Fruit fly (Drosophila melanogaster): Measurements from ENCODE around the gene Acp63F.

Acp63F gene

DNA sequence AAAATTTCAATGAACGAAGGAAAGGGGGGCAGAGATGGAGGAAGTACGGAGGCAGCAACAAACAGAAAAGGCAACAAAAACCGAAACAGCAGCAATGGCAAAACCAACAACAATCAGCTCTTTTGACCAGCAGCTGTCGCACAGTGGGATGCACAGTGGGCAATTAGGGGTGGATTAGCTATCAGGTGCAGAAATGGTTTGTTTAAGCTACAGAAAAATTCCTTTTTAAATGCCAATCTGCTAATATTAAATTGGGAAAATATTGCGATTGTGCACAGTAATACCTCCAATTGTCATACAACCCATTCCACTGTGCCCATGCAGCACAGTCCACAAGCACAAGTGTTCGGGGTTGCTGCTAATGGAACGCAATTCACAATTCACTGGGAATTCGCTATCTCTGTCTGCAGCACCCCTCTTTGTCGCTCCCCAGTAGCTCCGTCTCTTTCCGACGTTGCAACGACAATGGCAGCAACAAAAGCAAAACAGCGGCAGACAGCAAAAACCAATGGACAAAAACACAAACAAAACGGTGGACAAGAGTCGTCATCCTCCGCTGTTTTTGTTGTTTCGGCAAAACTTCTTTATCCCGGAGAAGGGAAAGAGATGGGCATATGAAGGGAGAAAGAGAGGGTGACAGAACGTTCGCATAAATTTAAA, 31.0 kb downstream of the Acp63F start (continued):
- TF ChIP-seq CG9705 (GFP tag; optimal IDR thresholded peaks at IDR 0.05) (peak; percentile 46), Dfd (GFP tag; optimal IDR thresholded peaks at IDR 0.05) (peak; percentile 36), HLH106 (tag; optimal IDR thresholded peaks at IDR 0.05) (peak; percentile 91), Mio (GFP tag; optimal IDR thresholded peaks at IDR 0.05) (peak; percentile 92), br (GFP tag; optimal IDR thresholded peaks at IDR 0.05) (peak; percentile 98)

DNA sequence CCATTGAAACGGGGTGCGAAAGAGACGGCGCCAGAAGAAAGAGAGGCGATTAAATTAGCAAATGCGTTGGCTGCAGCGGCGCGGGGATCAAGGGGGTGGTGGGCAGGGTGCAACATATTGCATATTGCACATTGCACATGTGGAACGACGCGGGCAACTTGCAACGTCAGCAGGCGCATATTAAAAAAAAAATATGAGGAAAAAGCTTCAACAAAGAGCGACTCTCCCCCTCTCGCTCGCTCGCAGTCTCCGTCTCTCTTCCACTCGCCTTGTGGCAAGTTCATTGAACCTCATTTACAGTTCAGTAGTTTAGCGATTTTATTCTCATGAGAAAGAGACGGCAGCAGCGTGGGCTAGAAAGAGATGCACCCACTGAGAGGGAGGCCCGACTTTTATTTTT, 32.2 kb downstream of the Acp63F start:
- TF ChIP-seq N (GFP tag; optimal IDR thresholded peaks at IDR 0.05) (no peak), usp (GFP tag; optimal IDR thresholded peaks at IDR 0.05) (no peak), Dif (GFP tag; optimal IDR thresholded peaks at IDR 0.05; ENCODE audit: partially characterized antibody) (no peak), Hr83 (GFP tag; optimal IDR thresholded peaks at IDR 0.05; ENCODE audit: poor library complexity, severe bottlenecking) (no peak), CG32264 (GFP tag; optimal IDR thresholded peaks at IDR 0.05) (no peak), br (GFP tag; optimal IDR thresholded peaks at IDR 0.05) (no peak), CrebA (GFP tag; optimal IDR thresholded peaks at IDR 0.05; ENCODE audit: borderline replicate concordance) (no peak), tai (GFP tag; optimal IDR thresholded peaks at IDR 0.05) (no peak), Abd-B (GFP tag; optimal IDR thresholded peaks at IDR 0.05) (no peak), Jra (GFP tag; optimal IDR thresholded peaks at IDR 0.05) (no peak), OdsH (GFP tag; optimal IDR thresholded peaks at IDR 0.05) (no peak), Vsx2 (GFP tag; optimal IDR thresholded peaks at IDR 0.05; ENCODE audit: partially characterized antibody) (no peak), pan (optimal IDR thresholded peaks at IDR 0.05) (no peak), brk (GFP tag; optimal IDR thresholded peaks at IDR 0.05) (no peak), foxo (GFP tag; optimal IDR thresholded peaks at IDR 0.05) (no peak), h (GFP tag; optimal IDR thresholded peaks at IDR 0.05) (no peak), dsf (GFP tag; optimal IDR thresholded peaks at IDR 0.05; ENCODE audit: borderline replicate concordance) (no peak), Dfd (GFP tag; optimal IDR thresholded peaks at IDR 0.05) (no peak), dmrt93B (GFP tag; optimal IDR thresholded peaks at IDR 0.05) (no peak), rgr (GFP tag; optimal IDR thresholded peaks at IDR 0.05) (no peak)

DNA sequence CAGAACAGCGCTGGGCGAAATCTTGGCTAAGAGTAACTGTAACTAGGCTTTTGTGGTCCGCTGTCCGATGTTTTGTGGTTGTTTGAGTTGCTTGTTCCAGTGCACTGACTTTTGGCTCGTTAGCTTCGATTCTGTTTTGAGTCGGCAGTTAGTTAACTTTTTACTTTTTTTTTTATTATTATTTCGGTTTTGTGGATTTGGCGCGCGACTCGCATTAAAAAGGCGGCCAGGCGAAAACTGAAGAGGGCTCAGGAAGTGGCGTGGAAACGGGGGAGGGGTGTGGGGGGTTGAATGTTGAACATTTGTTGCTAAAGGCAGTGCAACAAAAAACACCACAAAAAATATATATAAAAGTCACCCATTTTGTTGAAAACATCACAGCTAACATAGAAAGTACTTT, 32.7 kb downstream of the Acp63F start:
- TF ChIP-seq Rel (GFP tag; optimal IDR thresholded peaks at IDR 0.05) (no peak), Rel (tag; optimal IDR thresholded peaks at IDR 0.05) (no peak), Dfd (GFP tag; optimal IDR thresholded peaks at IDR 0.05) (peak; percentile 12), OdsH (GFP tag; optimal IDR thresholded peaks at IDR 0.05) (no peak), Myc (optimal IDR thresholded peaks at IDR 0.05) (no peak), Hr78 (GFP tag; optimal IDR thresholded peaks at IDR 0.05) (no peak), psq (GFP tag; optimal IDR thresholded peaks at IDR 0.05) (no peak), woc (GFP tag; optimal IDR thresholded peaks at IDR 0.05) (no peak), fru (GFP tag; optimal IDR thresholded peaks at IDR 0.05) (no peak)

- TF ChIP-seq Sp1 (GFP tag; optimal IDR thresholded peaks at IDR 0.05), result no peak
- TF ChIP-seq Hnf4 (GFP tag; optimal IDR thresholded peaks at IDR 0.05), result peak; percentile 19
- no peak for TF ChIP-seq sv (GFP tag; optimal IDR thresholded peaks at IDR 0.05)
- TF ChIP-seq psq (GFP tag; optimal IDR thresholded peaks at IDR 0.05), result peak; percentile 92
- no peak for TF ChIP-seq jim (GFP tag; optimal IDR thresholded peaks at IDR 0.05)
- no peak for TF ChIP-seq sage (GFP tag; optimal IDR thresholded peaks at IDR 0.05)
- no peak for TF ChIP-seq Rel (GFP tag; optimal IDR thresholded peaks at IDR 0.05)
- no peak for TF ChIP-seq Rel (tag; optimal IDR thresholded peaks at IDR 0.05)
- no peak for TF ChIP-seq h (GFP tag; optimal IDR thresholded peaks at IDR 0.05)
Measured at dm6 chr3L:3782584-3783218, 33.5 kb downstream of the Acp63F start.
